Fruit fly (Drosophila melanogaster): ENCODE measurements around the gene crim.

crim gene

dm6 chr3L:11680298-11680697, 30.9 kb downstream of the crim start, which contains the start of gene CG32085 (continued):
- peak; percentile 72; the same call in 1 of the 2 replicates for TF ChIP-seq lmd (GFP tag; IDR thresholded peaks at IDR 0.05)
- TF ChIP-seq NC2α (GFP tag; optimal IDR thresholded peaks at IDR 0.05), result no peak
- 0 out of 2 replicates have a peak, but pooled peaks have one; percentile 30 for TF ChIP-seq ara (GFP tag; IDR thresholded peaks at IDR 0.05)
- TF ChIP-seq CG2120 (GFP tag; optimal IDR thresholded peaks at IDR 0.05), result peak; percentile 89
- TF ChIP-seq Ptx1 (GFP tag; IDR thresholded peaks at IDR 0.05), result peak; percentile 57
- no peak for TF ChIP-seq sc (optimal IDR thresholded peaks at IDR 0.05)
- no peak for TF ChIP-seq sc (GFP tag; optimal IDR thresholded peaks at IDR 0.05)
- TF ChIP-seq Awh (GFP tag; IDR thresholded peaks at IDR 0.05), result peak; percentile 55
- TF ChIP-seq HmgZ (tag; optimal IDR thresholded peaks at IDR 0.05), result peak; percentile 38
- no peak for TF ChIP-seq corto (GFP tag; optimal IDR thresholded peaks at IDR 0.05)
- no peak for TF ChIP-seq Ssrp (tag; optimal IDR thresholded peaks at IDR 0.05)
- no peak for TF ChIP-seq gsb-n (tag; optimal IDR thresholded peaks at IDR 0.05)
- TF ChIP-seq CG6654 (GFP tag; optimal IDR thresholded peaks at IDR 0.05), result peak; percentile 3
- no peak for TF ChIP-seq Bgb (GFP tag; IDR thresholded peaks at IDR 0.05; ENCODE audit: partially characterized antibody)
- peak; percentile 67; the same call in 2 of the 3 replicates for TF ChIP-seq zfh1 (GFP tag; IDR thresholded peaks at IDR 0.05)
- peak; percentile 51 for TF ChIP-seq CG1832 (GFP tag; optimal IDR thresholded peaks at IDR 0.05)
- TF ChIP-seq stwl (tag; optimal IDR thresholded peaks at IDR 0.05), result no peak
- no peak for TF ChIP-seq hb (GFP tag; IDR thresholded peaks at IDR 0.05; ENCODE audit: partially characterized antibody)
- TF ChIP-seq CG14441 (GFP tag; IDR thresholded peaks at IDR 0.05), result peak; percentile 69
- TF ChIP-seq p53 (GFP tag; optimal IDR thresholded peaks at IDR 0.05), result peak; percentile 6
- TF ChIP-seq grau (tag; optimal IDR thresholded peaks at IDR 0.05), result peak; percentile 47
- peak; percentile 62 for TF ChIP-seq Hand (GFP tag; optimal IDR thresholded peaks at IDR 0.05)
- no peak for TF ChIP-seq h (optimal IDR thresholded peaks at IDR 0.05)
- peak; percentile 31 for TF ChIP-seq scrt (GFP tag; optimal IDR thresholded peaks at IDR 0.05)
- TF ChIP-seq unc-4 (GFP tag; IDR thresholded peaks at IDR 0.05; ENCODE audit: partially characterized antibody), result no peak
- no peak for TF ChIP-seq BEAF-32 (GFP tag; optimal IDR thresholded peaks at IDR 0.05)
- TF ChIP-seq crol (GFP tag; IDR thresholded peaks at IDR 0.05), result peak; percentile 42; the same call in 1 of the 2 replicates
- TF ChIP-seq HHEX (GFP tag; optimal IDR thresholded peaks at IDR 0.05), result peak; percentile 53
- TF ChIP-seq pros (GFP tag; optimal IDR thresholded peaks at IDR 0.05), result no peak
- TF ChIP-seq row (GFP tag; IDR thresholded peaks at IDR 0.05), result peak; percentile 74
- peak; percentile 42 for TF ChIP-seq shn (GFP tag; optimal IDR thresholded peaks at IDR 0.05)
- TF ChIP-seq CG3847 (GFP tag; IDR thresholded peaks at IDR 0.05), result peak; percentile 56
- no peak for TF ChIP-seq pfk (GFP tag; optimal IDR thresholded peaks at IDR 0.05)
- TF ChIP-seq CG43689 (GFP tag; IDR thresholded peaks at IDR 0.05), result no peak
- peak; percentile 45 for TF ChIP-seq NfI (GFP tag; optimal IDR thresholded peaks at IDR 0.05)
- TF ChIP-seq usp (GFP tag; optimal IDR thresholded peaks at IDR 0.05), result no peak
- TF ChIP-seq CG2199 (GFP tag; IDR thresholded peaks at IDR 0.05), result 0 out of 3 replicates have a peak, but pooled peaks have one; percentile 39
- TF ChIP-seq caup (GFP tag; optimal IDR thresholded peaks at IDR 0.05; ENCODE audit: severe bottlenecking), result peak; percentile 71
- peak; percentile 48 for TF ChIP-seq CG30403 (GFP tag; optimal IDR thresholded peaks at IDR 0.05)
- TF ChIP-seq CG16863 (GFP tag; optimal IDR thresholded peaks at IDR 0.05), result peak; percentile 52
- peak; percentile 24 for TF ChIP-seq Side (GFP tag; optimal IDR thresholded peaks at IDR 0.05)
- no peak for TF ChIP-seq hth (optimal IDR thresholded peaks at IDR 0.05)
- TF ChIP-seq lbe (GFP tag; optimal IDR thresholded peaks at IDR 0.05), result no peak
- TF ChIP-seq CG12071 (GFP tag; optimal IDR thresholded peaks at IDR 0.05), result peak; percentile 69
- TF ChIP-seq vnd (GFP tag; IDR thresholded peaks at IDR 0.05; ENCODE audit: partially characterized antibody), result no peak
- no peak for TF ChIP-seq amos (GFP tag; IDR thresholded peaks at IDR 0.05; ENCODE audit: partially characterized antibody)
- peak; percentile 66 for TF ChIP-seq CG3281 (GFP tag; optimal IDR thresholded peaks at IDR 0.05)
- TF ChIP-seq Atf-2 (GFP tag; optimal IDR thresholded peaks at IDR 0.05), result no peak
- TF ChIP-seq sens-2 (GFP tag; IDR thresholded peaks at IDR 0.05), result no peak
- peak; percentile 42 for TF ChIP-seq CG34376 (GFP tag; optimal IDR thresholded peaks at IDR 0.05)
- TF ChIP-seq Scr (GFP tag; IDR thresholded peaks at IDR 0.05; ENCODE audit: partially characterized antibody), result peak; percentile 14; the same call in 1 of the 2 replicates

Measured in whole organism, embryonic.